Fruit fly (Drosophila melanogaster): ENCODE results near the gene Mcr.

dm6 chr2L:8129996-8130641 lies 47.3 kb upstream of the Mcr start:
- TF ChIP-seq Hr96 (GFP tag; optimal IDR thresholded peaks at IDR 0.05) (no peak), kay (GFP tag; ENCODE audit: borderline replicate concordance) (no peak), CG11617 (GFP tag; optimal IDR thresholded peaks at IDR 0.05) (no peak), CG33017 (tag; optimal IDR thresholded peaks at IDR 0.05) (no peak), CG12768 (GFP tag; optimal IDR thresholded peaks at IDR 0.05) (no peak), Mnt (GFP tag; optimal IDR thresholded peaks at IDR 0.05) (no peak), Clk (GFP tag; optimal IDR thresholded peaks at IDR 0.05) (no peak), Crg-1 (GFP tag; optimal IDR thresholded peaks at IDR 0.05) (no peak)
